Worm (Caenorhabditis elegans): ENCODE data around the gene Y102E9.3.

DNA sequence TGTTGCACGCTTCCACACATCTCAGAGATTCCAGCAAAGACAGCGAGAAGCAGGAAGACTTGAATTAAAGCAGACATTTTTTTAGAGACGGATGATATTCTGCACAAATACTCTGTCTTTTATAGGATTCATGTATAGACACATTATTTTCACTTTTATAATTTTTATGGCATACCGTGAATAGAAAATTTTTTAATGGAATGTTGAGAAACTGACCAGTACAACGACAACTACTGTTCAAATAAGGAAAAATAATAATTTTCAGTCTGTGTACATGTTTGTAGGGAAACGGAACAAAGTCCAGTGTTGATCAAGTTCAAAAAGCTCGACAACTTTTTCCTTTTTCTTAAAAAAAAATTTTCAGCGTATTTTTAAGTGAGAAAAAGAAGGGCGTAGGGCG, 2.2 kb upstream of the Y102E9.3 start, which contains the start of gene Y102E9.6:
- no peak for TF ChIP-seq him-1 (tag; optimal IDR thresholded peaks at IDR 0.05)
- TF ChIP-seq K12H6.12 (tag; optimal IDR thresholded peaks at IDR 0.05): no peak
- TF ChIP-seq madf-10 (tag; optimal IDR thresholded peaks at IDR 0.05): no peak
- no peak for TF ChIP-seq dpl-1 (GFP tag; optimal IDR thresholded peaks at IDR 0.05)
- no peak for TF ChIP-seq snpc-3.4 (tag; optimal IDR thresholded peaks at IDR 0.05)
